Fruit fly (Drosophila melanogaster) whole organism, embryonic: ENCODE results near the gene CG42579.

Source experiments
- Asciz ChIP-seq: fragments of 200-800 bp; sonication (Bioruptor generic); optimal IDR thresholded peaks from 2 replicates; lab custom pipeline; 2017; ENCODE audit warnings: missing biosample characterization, mild to moderate bottlenecking, missing genetic modification characterization, missing genetic modification reagents
- B-H2 ChIP-seq: fragments of 200-800 bp; sonication (Bioruptor generic); optimal IDR thresholded peaks from 2 replicates; lab custom pipeline; 2018; ENCODE audit warnings: missing biosample characterization, mild to moderate bottlenecking, missing genetic modification characterization
- Bgb ChIP-seq: fragments of 200-800 bp; sonication (Bioruptor generic); IDR thresholded peaks from 2 replicates; pipeline ENCODE4 v1.3.6; 2022; ENCODE audit warnings: missing biosample characterization, missing genetic modification characterization; ENCODE audit not compliant: partially characterized antibody
- CG10147 ChIP-seq: fragments of 200-800 bp; sonication (Bioruptor generic); optimal IDR thresholded peaks from 2 replicates; lab custom pipeline; 2019; ENCODE audit warnings: missing biosample characterization, mild to moderate bottlenecking, missing genetic modification characterization, moderate library complexity
- CG10543 ChIP-seq: fragments of 200-800 bp; sonication (Bioruptor generic); optimal IDR thresholded peaks from 3 replicates; lab custom pipeline; 2017; ENCODE audit warnings: missing biosample characterization, mild to moderate bottlenecking, missing genetic modification characterization, moderate library complexity
- CG10565 ChIP-seq: fragments of 200-800 bp; sonication (Bioruptor generic); optimal IDR thresholded peaks from 3 replicates; lab custom pipeline; 2016; ENCODE audit warnings: missing biosample characterization, mild to moderate bottlenecking, missing genetic modification characterization
- CG11247 ChIP-seq: fragments of 200-800 bp; sonication (Bioruptor generic); IDR thresholded peaks from 2 replicates; pipeline ENCODE4 v1.3.6; 2022; ENCODE audit warnings: missing biosample characterization, missing genetic modification characterization
- CG17912 ChIP-seq: fragments of 200-800 bp; sonication (Bioruptor generic); optimal IDR thresholded peaks from 2 replicates; lab custom pipeline; 2018; ENCODE audit warnings: missing biosample characterization, mild to moderate bottlenecking, missing genetic modification characterization
- CG2116 ChIP-seq: fragments of 200-800 bp; sonication (Bioruptor generic); optimal IDR thresholded peaks from 3 replicates; lab custom pipeline; 2018; ENCODE audit warnings: missing biosample characterization, mild to moderate bottlenecking, missing genetic modification characterization
- CG2120 ChIP-seq: fragments of 200-800 bp; sonication (Bioruptor generic); optimal IDR thresholded peaks from 3 replicates; lab custom pipeline; 2016; ENCODE audit warnings: missing biosample characterization, missing genetic modification characterization
- CG31224 ChIP-seq: fragments of 200-800 bp; sonication (Bioruptor generic); IDR thresholded peaks from 2 replicates; pipeline ENCODE4 v1.3.6; 2022; ENCODE audit warnings: missing biosample characterization, missing genetic modification characterization
- CG32532 ChIP-seq: fragments of 200-800 bp; sonication (Bioruptor generic); IDR thresholded peaks from 2 replicates; pipeline ENCODE4 v1.3.6; 2022; ENCODE audit warnings: missing biosample characterization, missing genetic modification characterization
- CG33213 ChIP-seq: fragments of 200-800 bp; sonication (Bioruptor generic); optimal IDR thresholded peaks from 3 replicates; lab custom pipeline; 2016; ENCODE audit warnings: missing biosample characterization, missing genetic modification characterization
- CG43689 ChIP-seq: fragments of 200-800 bp; sonication (Bioruptor generic); IDR thresholded peaks from 2 replicates; pipeline ENCODE4 v1.3.6; 2022; ENCODE audit warnings: missing biosample characterization, missing genetic modification characterization
- CG4424 ChIP-seq: fragments of 200-800 bp; sonication (Bioruptor generic); optimal IDR thresholded peaks from 3 replicates; lab custom pipeline; 2016; ENCODE audit warnings: missing biosample characterization, missing genetic modification characterization
- CG5180 ChIP-seq: fragments of 200-800 bp; sonication (Bioruptor generic); optimal IDR thresholded peaks from 3 replicates; lab custom pipeline; 2017; ENCODE audit warnings: missing biosample characterization, missing genetic modification characterization, mild to moderate bottlenecking, moderate library complexity, missing genetic modification reagents
- CG7839 ChIP-seq: fragments of 200-800 bp; sonication (Bioruptor generic); optimal IDR thresholded peaks from 3 replicates; lab custom pipeline; 2018; ENCODE audit warnings: missing biosample characterization, mild to moderate bottlenecking, missing genetic modification characterization, moderate library complexity
- CG7928 ChIP-seq: fragments of 200-800 bp; sonication (Bioruptor generic); optimal IDR thresholded peaks from 2 replicates; lab custom pipeline; 2017; ENCODE audit warnings: missing biosample characterization, mild to moderate bottlenecking, missing genetic modification characterization
- CG8924 ChIP-seq: fragments of 200-800 bp; optimal IDR thresholded peaks from 3 replicates; lab custom pipeline; 2019; ENCODE audit warnings: missing biosample characterization, mild to moderate bottlenecking, missing genetic modification characterization, moderate library complexity
- CG9437 ChIP-seq: fragments of 200-800 bp; sonication (Bioruptor generic); optimal IDR thresholded peaks from 2 replicates; lab custom pipeline; 2018; ENCODE audit warnings: missing biosample characterization, mild to moderate bottlenecking, missing genetic modification characterization
- CkIIα-i1 ChIP-seq: fragments of 200-800 bp; sonication (Bioruptor generic); IDR thresholded peaks from 2 replicates; pipeline ENCODE4 v1.3.6; 2022; ENCODE audit warnings: missing biosample characterization, missing genetic modification characterization
- Dbx ChIP-seq: fragments of 200-800 bp; sonication (Bioruptor generic); IDR thresholded peaks from 3 replicates; pipeline ENCODE4 v1.3.6; 2022; ENCODE audit warnings: missing biosample characterization, missing genetic modification characterization
- H15 ChIP-seq: fragments of 200-800 bp; sonication (Bioruptor generic); IDR thresholded peaks from 3 replicates; pipeline ENCODE4 v1.3.6; 2022; ENCODE audit warnings: missing biosample characterization, missing genetic modification characterization
- HHEX ChIP-seq: fragments of 200-800 bp; sonication (Bioruptor generic); optimal IDR thresholded peaks from 3 replicates; lab custom pipeline; 2017; ENCODE audit warnings: missing biosample characterization, mild to moderate bottlenecking, missing genetic modification characterization, missing genetic modification reagents
- HLH4C ChIP-seq: fragments of 200-800 bp; sonication (Bioruptor generic); IDR thresholded peaks from 3 replicates; pipeline ENCODE4 v1.3.6; 2022; ENCODE audit warnings: missing biosample characterization, missing genetic modification characterization; ENCODE audit not compliant: partially characterized antibody
- Lhr ChIP-seq: fragments of 200-800 bp; sonication (Bioruptor generic); optimal IDR thresholded peaks from 3 replicates; lab custom pipeline; 2017; ENCODE audit warnings: mild to moderate bottlenecking, missing biosample characterization, missing genetic modification reagents, missing genetic modification characterization
- Poxn ChIP-seq: fragments of 200-800 bp; sonication (Bioruptor generic); IDR thresholded peaks from 2 replicates; pipeline ENCODE4 v1.3.6; 2022; ENCODE audit warnings: missing biosample characterization, missing genetic modification characterization
- amos ChIP-seq: fragments of 200-800 bp; sonication (Bioruptor generic); IDR thresholded peaks from 2 replicates; pipeline ENCODE4 v1.3.6; 2022; ENCODE audit warnings: missing biosample characterization, missing genetic modification characterization; ENCODE audit not compliant: partially characterized antibody
- bbx ChIP-seq: fragments of 200-800 bp; sonication (Bioruptor generic); IDR thresholded peaks from 2 replicates; pipeline ENCODE4 v1.3.6; 2022; ENCODE audit warnings: missing biosample characterization, missing genetic modification characterization; ENCODE audit not compliant: partially characterized antibody
- btn ChIP-seq: fragments of 200-800 bp; sonication (Bioruptor generic); optimal IDR thresholded peaks from 2 replicates; lab custom pipeline; 2016; ENCODE audit warnings: missing biosample characterization, missing genetic modification characterization
- chn ChIP-seq: fragments of 200-800 bp; sonication (Bioruptor generic); optimal IDR thresholded peaks from 2 replicates; lab custom pipeline; 2016; ENCODE audit warnings: missing biosample characterization, missing genetic modification characterization
- danr ChIP-seq: fragments of 200-800 bp; sonication (Bioruptor generic); IDR thresholded peaks from 2 replicates; pipeline ENCODE4 v1.3.6; 2022; ENCODE audit warnings: missing biosample characterization, missing genetic modification characterization
- gro ChIP-seq: fragments of 200-800 bp; sonication (Bioruptor generic); optimal IDR thresholded peaks from 2 replicates; lab custom pipeline; 2016; ENCODE audit warnings: missing biosample characterization, missing genetic modification characterization
- ham ChIP-seq: fragments of 200-800 bp; sonication (Bioruptor generic); IDR thresholded peaks from 2 replicates; pipeline ENCODE4 v1.3.6; 2022; ENCODE audit warnings: missing biosample characterization, missing genetic modification characterization
- hkb ChIP-seq, 2 experiments: fragments of 200-800 bp in 1 of 2; fragments of >200 bp in 1 of 2; sonication (Bioruptor generic) in 1 of 2; IDR thresholded peaks in 1 of 2; optimal IDR thresholded peaks in 1 of 2; 2 replicates each; pipeline versions ENCODE4 v1.3.6 to Lab custom; 2017 to 2022; ENCODE audit warnings: missing biosample characterization in 1 of 2, missing genetic modification characterization in 1 of 2
- jumu ChIP-seq: fragments of 200-800 bp; sonication (Bioruptor generic); optimal IDR thresholded peaks from 3 replicates; lab custom pipeline; 2016; ENCODE audit warnings: missing biosample characterization, missing genetic modification characterization
- kni ChIP-seq: fragments of 200-800 bp; sonication (Bioruptor generic); optimal IDR thresholded peaks from 3 replicates; lab custom pipeline; 2017; ENCODE audit warnings: mild to moderate bottlenecking, missing biosample characterization, missing genetic modification reagents, missing genetic modification characterization
- lov ChIP-seq, 2 experiments: fragments of 200-800 bp in 1 of 2; fragments of >200 bp in 1 of 2; sonication (Bioruptor generic) in 1 of 2; IDR thresholded peaks in 1 of 2; optimal IDR thresholded peaks in 1 of 2; 2 replicates in 1 of 2; 3 replicates in 1 of 2; pipeline versions ENCODE4 v1.3.6 to Lab custom; 2017 to 2022; ENCODE audit warnings: missing biosample characterization in 1 of 2, missing genetic modification characterization in 1 of 2
- maf-S ChIP-seq: fragments of 200-800 bp; sonication (Bioruptor generic); optimal IDR thresholded peaks from 2 replicates; lab custom pipeline; 2016; ENCODE audit warnings: missing biosample characterization, missing genetic modification characterization
- mirr ChIP-seq: fragments of 200-800 bp; sonication (Bioruptor generic); optimal IDR thresholded peaks from 3 replicates; lab custom pipeline; 2018; ENCODE audit warnings: missing biosample characterization, mild to moderate bottlenecking, missing genetic modification characterization
- pros ChIP-seq: fragments of 200-800 bp; sonication (Bioruptor generic); optimal IDR thresholded peaks from 3 replicates; lab custom pipeline; 2019; ENCODE audit warnings: missing biosample characterization, mild to moderate bottlenecking, missing genetic modification characterization, moderate library complexity
- sens ChIP-seq: fragments of 200-800 bp; sonication (Bioruptor generic); peaks from one replicate; lab custom pipeline; 2016; ENCODE audit warnings: missing biosample characterization, missing genetic modification characterization
- seq ChIP-seq: fragments of 200-800 bp; sonication (Bioruptor generic); IDR thresholded peaks from 2 replicates; pipeline ENCODE4 v1.3.6; 2022; ENCODE audit warnings: missing biosample characterization, missing genetic modification characterization
- slbo ChIP-seq: fragments of 200-800 bp; sonication (Bioruptor generic); IDR thresholded peaks from 2 replicates; pipeline ENCODE4 v1.3.6; 2022; ENCODE audit warnings: missing biosample characterization, missing genetic modification characterization
- ssp ChIP-seq: fragments of 200-800 bp; sonication (Bioruptor generic); IDR thresholded peaks from 2 replicates; pipeline ENCODE4 v1.3.6; 2022; ENCODE audit warnings: missing biosample characterization, missing genetic modification characterization
- ttk ChIP-seq: fragments of 200-800 bp; sonication (Bioruptor generic); IDR thresholded peaks from 2 replicates; pipeline ENCODE4 v2.1.2; 2022; ENCODE audit warnings: missing biosample characterization, missing genetic modification characterization
- unc-4 ChIP-seq: fragments of 200-800 bp; sonication (Bioruptor generic); IDR thresholded peaks from 2 replicates; pipeline ENCODE4 v1.3.6; 2022; ENCODE audit warnings: missing biosample characterization, missing genetic modification characterization; ENCODE audit not compliant: partially characterized antibody
- vfl ChIP-seq: fragments of 200-800 bp; sonication (Bioruptor generic); optimal IDR thresholded peaks from 2 replicates; lab custom pipeline; 2016; ENCODE audit warnings: missing biosample characterization, missing genetic modification characterization
- zen ChIP-seq: fragments of 200-800 bp; sonication (Bioruptor generic); optimal IDR thresholded peaks from 3 replicates; lab custom pipeline; 2018; ENCODE audit warnings: missing biosample characterization, mild to moderate bottlenecking, missing genetic modification characterization, moderate library complexity

Gene CG42579

dm6 chrX:20501040-20501609 is 26.3 kb upstream of the CG42579 start (continued):
- TF ChIP-seq seq (GFP tag; lab: Robert Waterston, UW) (0 out of 2 replicates have a peak, but pooled peaks have one; percentile 29), CG10543 (no peak), unc-4 (GFP tag; lab: Robert Waterston, UW) (no peak), CkIIα-i1 (GFP tag; lab: Robert Waterston, UW) (no peak), lov (optimal IDR thresholded peaks at IDR 0.05; lab: Kevin White, UChicago) (no peak), lov (GFP tag; IDR thresholded peaks at IDR 0.05; lab: Robert Waterston, UW) (0 out of 3 replicates have a peak, but pooled peaks have one; percentile 14), CG33213 (GFP tag; lab: Kevin White, UChicago) (no peak), CG9437 (GFP tag; lab: Kevin White, UChicago) (no peak), ssp (no peak), sens (peak; percentile 89), CG32532 (GFP tag; lab: Robert Waterston, UW) (peak; percentile 20; the same call in 1 of the 2 replicates), Poxn (GFP tag; lab: Robert Waterston, UW) (no peak), gro (no peak), CG7928 (GFP tag; lab: Kevin White, UChicago) (no peak), chn (GFP tag; lab: Kevin White, UChicago) (peak; percentile 42), amos (GFP tag; lab: Robert Waterston, UW) (no peak), CG8924 (no peak), ttk (GFP tag; lab: Robert Waterston, UW) (0 out of 2 replicates have a peak, but pooled peaks have one; percentile 38), CG10565 (GFP tag; lab: Kevin White, UChicago) (no peak), ham (GFP tag; lab: Robert Waterston, UW) (no peak), hkb (optimal IDR thresholded peaks at IDR 0.05; lab: Kevin White, UChicago) (no peak), hkb (GFP tag; IDR thresholded peaks at IDR 0.05; lab: Robert Waterston, UW) (peak; percentile 39; the same call in 1 of the 2 replicates), bbx (no peak), CG5180 (GFP tag; lab: Kevin White, UChicago) (no peak), Lhr (GFP tag; lab: Kevin White, UChicago) (no peak), kni (GFP tag; lab: Kevin White, UChicago) (no peak), CG10147 (GFP tag; lab: Kevin White, UChicago) (no peak), jumu (no peak), CG4424 (no peak), pros (GFP tag; lab: Kevin White, UChicago) (no peak), mirr (GFP tag; lab: Kevin White, UChicago) (no peak), H15 (GFP tag; lab: Robert Waterston, UW) (no peak), CG2116 (GFP tag; lab: Kevin White, UChicago) (no peak), HHEX (no peak), CG2120 (peak; percentile 53), zen (no peak), danr (no peak), CG31224 (GFP tag; lab: Robert Waterston, UW) (0 out of 2 replicates have a peak, but pooled peaks have one; percentile 6), Dbx (GFP tag; lab: Robert Waterston, UW) (no peak), CG7839 (tag; lab: Kevin White, UChicago) (peak; percentile 55), CG11247 (GFP tag; lab: Robert Waterston, UW) (no peak), Bgb (GFP tag; lab: Robert Waterston, UW) (no peak), CG17912 (GFP tag; lab: Kevin White, UChicago) (no peak), vfl (no peak), slbo (GFP tag; lab: Robert Waterston, UW) (peak; percentile 72), btn (GFP tag; lab: Kevin White, UChicago) (no peak), HLH4C (GFP tag; lab: Robert Waterston, UW) (no peak), CG43689 (GFP tag; lab: Robert Waterston, UW) (no peak), B-H2 (no peak), Asciz (GFP tag; lab: Kevin White, UChicago) (no peak), maf-S (GFP tag; lab: Kevin White, UChicago) (peak; percentile 37)
